Fruit fly (Drosophila melanogaster): Measurements from ENCODE around the gene Yp2.

Yp2 gene

dm6 chrX:10067528-10067927, 15.1 kb upstream of the Yp2 start:
- peak; percentile 42; the same call in 2 of the 3 replicates for TF ChIP-seq CG34422 (GFP tag; IDR thresholded peaks at IDR 0.05)
- TF ChIP-seq CG6175 (GFP tag; IDR thresholded peaks at IDR 0.05): no peak
- peak; percentile 69 for TF ChIP-seq CG18599 (GFP tag; optimal IDR thresholded peaks at IDR 0.05)
- TF ChIP-seq repo (GFP tag; optimal IDR thresholded peaks at IDR 0.05): peak; percentile 41
- peak; percentile 44 for TF ChIP-seq Ssrp (tag; optimal IDR thresholded peaks at IDR 0.05)
- no peak for TF ChIP-seq CG12236 (GFP tag; optimal IDR thresholded peaks at IDR 0.05)
- peak; percentile 13 for TF ChIP-seq CG17385 (GFP tag; optimal IDR thresholded peaks at IDR 0.05)
- no peak for TF ChIP-seq CG43689 (GFP tag; IDR thresholded peaks at IDR 0.05)
- peak; percentile 17 for TF ChIP-seq CG9817 (tag; optimal IDR thresholded peaks at IDR 0.05)
- no peak for TF ChIP-seq Dek (tag; optimal IDR thresholded peaks at IDR 0.05)
- TF ChIP-seq CG17359 (tag; optimal IDR thresholded peaks at IDR 0.05): peak; percentile 49
- peak; percentile 72; the same call in 1 of the 2 replicates for TF ChIP-seq Xrp1 (GFP tag; IDR thresholded peaks at IDR 0.05)
- peak; percentile 45 for TF ChIP-seq dmrt11E (tag; optimal IDR thresholded peaks at IDR 0.05)
- TF ChIP-seq CG9437 (GFP tag; optimal IDR thresholded peaks at IDR 0.05): no peak
- TF ChIP-seq dati (GFP tag; IDR thresholded peaks at IDR 0.05): no peak
- TF ChIP-seq CG5180 (GFP tag; optimal IDR thresholded peaks at IDR 0.05): no peak
- 0 out of 3 replicates have a peak, but pooled peaks have one; percentile 18 for TF ChIP-seq gce (GFP tag; IDR thresholded peaks at IDR 0.05)
- TF ChIP-seq C15 (GFP tag; IDR thresholded peaks at IDR 0.05): no peak
- TF ChIP-seq CG4404 (GFP tag; IDR thresholded peaks at IDR 0.05): peak; percentile 49
- TF ChIP-seq Meics (GFP tag; optimal IDR thresholded peaks at IDR 0.05): peak; percentile 30
- no peak for TF ChIP-seq sqz (GFP tag; optimal IDR thresholded peaks at IDR 0.05)
- peak; percentile 21 for TF ChIP-seq ewg (GFP tag; optimal IDR thresholded peaks at IDR 0.05)
- TF ChIP-seq bsh (GFP tag; optimal IDR thresholded peaks at IDR 0.05): peak; percentile 10 to 64
- TF ChIP-seq mam (GFP tag; optimal IDR thresholded peaks at IDR 0.05): peak; percentile 31
- peak; percentile 41 for TF ChIP-seq CG4820 (GFP tag; optimal IDR thresholded peaks at IDR 0.05)
- peak; percentile 37 for TF ChIP-seq ATbp (GFP tag; optimal IDR thresholded peaks at IDR 0.05)
- TF ChIP-seq Mrtf (GFP tag; IDR thresholded peaks at IDR 0.05): 0 out of 3 replicates have a peak, but pooled peaks have one; percentile 57
- no peak for TF ChIP-seq Dref (GFP tag; IDR thresholded peaks at IDR 0.05)
- TF ChIP-seq CG13624 (GFP tag; optimal IDR thresholded peaks at IDR 0.05): no peak
- TF ChIP-seq H15 (GFP tag; IDR thresholded peaks at IDR 0.05): 0 out of 3 replicates have a peak, but pooled peaks have one; percentile 27
- peak; percentile 28 for TF ChIP-seq CG8924 (tag; optimal IDR thresholded peaks at IDR 0.05)
- TF ChIP-seq CG8765 (GFP tag; IDR thresholded peaks at IDR 0.05): peak; percentile 20; the same call in 1 of the 2 replicates
- TF ChIP-seq CG6654 (GFP tag; optimal IDR thresholded peaks at IDR 0.05): peak; percentile 18
- TF ChIP-seq CG31388 (GFP tag; optimal IDR thresholded peaks at IDR 0.05): no peak
- peak; percentile 9 for TF ChIP-seq maf-S (GFP tag; optimal IDR thresholded peaks at IDR 0.05)
- peak; percentile 38; the same call in 1 of the 4 replicates for TF ChIP-seq Gug (GFP tag; IDR thresholded peaks at IDR 0.05)
- TF ChIP-seq slbo (GFP tag; IDR thresholded peaks at IDR 0.05): peak; percentile 59; the same call in 1 of the 2 replicates
- TF ChIP-seq B-H2 (GFP tag; optimal IDR thresholded peaks at IDR 0.05): no peak
- no peak for TF ChIP-seq trh (GFP tag; optimal IDR thresholded peaks at IDR 0.05)
- no peak for TF ChIP-seq wek (GFP tag; optimal IDR thresholded peaks at IDR 0.05)
- peak; percentile 13 for TF ChIP-seq Camta (GFP tag; optimal IDR thresholded peaks at IDR 0.05)
- no peak for TF ChIP-seq CG1792 (GFP tag; optimal IDR thresholded peaks at IDR 0.05)
- peak; percentile 61 for TF ChIP-seq CG12219 (GFP tag; optimal IDR thresholded peaks at IDR 0.05)
- peak; percentile 17 for TF ChIP-seq CG6813 (GFP tag; optimal IDR thresholded peaks at IDR 0.05)
- peak; percentile 8 for TF ChIP-seq CoRest (tag; optimal IDR thresholded peaks at IDR 0.05)
- no peak for TF ChIP-seq bab2 (GFP tag; optimal IDR thresholded peaks at IDR 0.05)
- peak; percentile 75 for TF ChIP-seq ci (GFP tag; IDR thresholded peaks at IDR 0.05)
- TF ChIP-seq phol (tag; optimal IDR thresholded peaks at IDR 0.05): peak; percentile 38
- TF ChIP-seq lbe (GFP tag; optimal IDR thresholded peaks at IDR 0.05): no peak
- peak; percentile 71 for TF ChIP-seq zfh1 (GFP tag; IDR thresholded peaks at IDR 0.05)
- peak; percentile 45 for TF ChIP-seq lilli (GFP tag; optimal IDR thresholded peaks at IDR 0.05)
